Fruit fly (Drosophila melanogaster): ENCODE results near the gene CG5984.

CG5984 gene

dm6 chr3R:27283645-27284044, 35.9 kb upstream of the CG5984 start, which contains the start of gene CG3368 (continued):
- TF ChIP-seq Opbp (GFP tag; IDR thresholded peaks at IDR 0.05; ENCODE audit: partially characterized antibody) (peak; percentile 75; the same call in 2 of the 3 replicates), Nf-YC (tag; optimal IDR thresholded peaks at IDR 0.05) (no peak), sr (GFP tag; IDR thresholded peaks at IDR 0.05) (no peak), unc-4 (GFP tag; IDR thresholded peaks at IDR 0.05; ENCODE audit: partially characterized antibody) (peak; percentile 56), ato (GFP tag; IDR thresholded peaks at IDR 0.05; ENCODE audit: partially characterized antibody) (peak; percentile 61; the same call in 1 of the 2 replicates), Fer2 (tag; optimal IDR thresholded peaks at IDR 0.05) (no peak), Elba2 (GFP tag; optimal IDR thresholded peaks at IDR 0.05) (no peak), pum (GFP tag; optimal IDR thresholded peaks at IDR 0.05) (no peak), knrl (GFP tag; IDR thresholded peaks at IDR 0.05; ENCODE audit: partially characterized antibody) (peak; percentile 46), CG6791 (GFP tag; IDR thresholded peaks at IDR 0.05; ENCODE audit: partially characterized antibody) (peak; percentile 73), Doc3 (GFP tag; IDR thresholded peaks at IDR 0.05; ENCODE audit: partially characterized antibody) (peak; percentile 24; the same call in 1 of the 3 replicates), CG4617 (GFP tag; optimal IDR thresholded peaks at IDR 0.05; ENCODE audit: borderline replicate concordance) (peak; percentile 18), CG9215 (GFP tag; IDR thresholded peaks at IDR 0.05) (no peak), sug (tag; optimal IDR thresholded peaks at IDR 0.05) (peak; percentile 13), bab2 (GFP tag; optimal IDR thresholded peaks at IDR 0.05) (no peak), ham (GFP tag; IDR thresholded peaks at IDR 0.05) (no peak), CG15514 (GFP tag; optimal IDR thresholded peaks at IDR 0.05) (peak; percentile 49), trem (tag; optimal IDR thresholded peaks at IDR 0.05) (peak; percentile 24), zen2 (GFP tag; IDR thresholded peaks at IDR 0.05; ENCODE audit: partially characterized antibody) (peak; percentile 59; the same call in 2 of the 3 replicates), rib (GFP tag; IDR thresholded peaks at IDR 0.05) (no peak), MBD-R2 (GFP tag; IDR thresholded peaks at IDR 0.05) (peak; percentile 84), gce (GFP tag; IDR thresholded peaks at IDR 0.05) (no peak), Dp (GFP tag; optimal IDR thresholded peaks at IDR 0.05) (peak; percentile 59), her (GFP tag; optimal IDR thresholded peaks at IDR 0.05) (no peak), lmd (GFP tag; IDR thresholded peaks at IDR 0.05) (no peak), croc (GFP tag; conservative IDR thresholded peaks at IDR 0.05) (no peak), CG13424 (tag; optimal IDR thresholded peaks at IDR 0.05) (no peak), hkb (optimal IDR thresholded peaks at IDR 0.05) (no peak), hkb (GFP tag; IDR thresholded peaks at IDR 0.05) (no peak), wor (GFP tag; IDR thresholded peaks at IDR 0.05) (no peak), gcm2 (GFP tag; optimal IDR thresholded peaks at IDR 0.05) (no peak), mam (GFP tag; optimal IDR thresholded peaks at IDR 0.05) (no peak), kay (GFP tag; optimal IDR thresholded peaks at IDR 0.05) (no peak), HLH4C (GFP tag; IDR thresholded peaks at IDR 0.05; ENCODE audit: partially characterized antibody) (peak; percentile 86), Med (GFP tag) (peak; percentile 61), CG16863 (GFP tag; optimal IDR thresholded peaks at IDR 0.05) (no peak), Bgb (GFP tag; IDR thresholded peaks at IDR 0.05; ENCODE audit: partially characterized antibody) (peak; percentile 71), shn (GFP tag; optimal IDR thresholded peaks at IDR 0.05) (no peak), exex (tag; optimal IDR thresholded peaks at IDR 0.05) (peak; percentile 20), crc (GFP tag; optimal IDR thresholded peaks at IDR 0.05) (no peak), dysf (GFP tag; IDR thresholded peaks at IDR 0.05) (no peak), sd (tag; optimal IDR thresholded peaks at IDR 0.05) (no peak), tio (GFP tag; optimal IDR thresholded peaks at IDR 0.05) (no peak), ac (GFP tag; optimal IDR thresholded peaks at IDR 0.05) (no peak), Poxn (GFP tag; IDR thresholded peaks at IDR 0.05) (no peak), twi (tag; optimal IDR thresholded peaks at IDR 0.05) (no peak), zf30C (GFP tag; optimal IDR thresholded peaks at IDR 0.05) (no peak), CG7357 (GFP tag; IDR thresholded peaks at IDR 0.05) (no peak), BEAF-32 (GFP tag; optimal IDR thresholded peaks at IDR 0.05) (peak; percentile 45), crp (GFP tag; optimal IDR thresholded peaks at IDR 0.05) (peak in 1 of 2 experiments; percentile 25), CG17612 (GFP tag; IDR thresholded peaks at IDR 0.05) (no peak)
